Worm (Caenorhabditis elegans) whole organism, dauer: ENCODE data around the gene dcr-1.

Experiments
- unc-62 ChIP-seq: sonication (generic microtip); optimal IDR thresholded peaks from 2 replicates; lab custom pipeline; 2017; ENCODE audit warnings: missing biosample characterization, missing genetic modification reagents, missing genetic modification characterization

dcr-1 gene

DNA sequence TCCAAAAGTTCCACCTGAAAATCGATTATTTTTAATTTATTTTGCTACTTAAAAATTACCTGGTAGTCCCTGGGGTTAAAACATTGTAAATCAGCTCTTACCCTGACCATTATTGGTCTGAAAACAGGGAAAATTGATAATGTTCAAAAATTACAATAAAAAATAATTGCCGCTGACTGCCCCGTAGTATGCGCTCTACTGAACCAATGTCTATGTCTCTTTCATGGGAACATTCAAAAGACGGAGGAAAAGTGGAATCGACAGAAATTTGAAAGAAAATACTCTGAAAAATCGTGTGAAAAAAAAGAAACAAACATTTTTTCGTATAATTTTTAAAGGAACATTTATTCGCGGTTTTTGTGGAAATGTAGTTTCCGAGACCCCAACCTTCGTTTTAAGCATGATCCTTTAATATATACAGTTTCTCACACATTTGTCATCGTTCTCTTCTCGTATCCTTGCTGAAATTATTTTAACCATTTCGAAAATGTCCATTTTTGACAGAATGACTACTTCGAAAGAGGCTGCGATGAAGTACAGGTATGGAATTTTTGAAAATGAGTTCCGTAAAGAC is at the start of gene dcr-1, which contains the start of gene apc-2:
TSS of gene dcr-1 (minus strand) at position 117 of the 574 bp plus-strand sequence.
TSS of gene apc-2 (plus strand) at position 465 of the 574 bp plus-strand sequence.
- TF ChIP-seq unc-62 (GFP tag; lab: Kevin White, UChicago) = no peak

DNA sequence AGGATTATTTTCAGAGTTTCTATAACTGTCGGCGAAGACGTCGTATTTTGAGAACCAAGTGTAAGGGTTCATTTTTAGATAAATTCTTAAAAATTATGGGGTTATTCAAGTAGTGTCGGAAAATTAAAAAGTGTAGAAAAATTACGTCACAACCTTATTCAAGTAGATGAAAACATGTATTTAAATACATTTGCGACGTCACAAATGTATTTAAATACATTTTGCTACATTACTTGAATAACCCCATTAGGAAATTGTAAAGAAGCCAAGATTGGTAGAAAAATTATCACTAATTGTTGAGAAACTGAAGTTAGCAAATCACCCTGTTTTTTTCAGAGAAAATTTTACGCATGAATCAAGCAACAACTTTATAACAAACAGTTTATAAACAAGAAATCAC is 49.1 kb upstream of the dcr-1 start:
- no peak for TF ChIP-seq unc-62 (GFP tag; lab: Kevin White, UChicago)

DNA sequence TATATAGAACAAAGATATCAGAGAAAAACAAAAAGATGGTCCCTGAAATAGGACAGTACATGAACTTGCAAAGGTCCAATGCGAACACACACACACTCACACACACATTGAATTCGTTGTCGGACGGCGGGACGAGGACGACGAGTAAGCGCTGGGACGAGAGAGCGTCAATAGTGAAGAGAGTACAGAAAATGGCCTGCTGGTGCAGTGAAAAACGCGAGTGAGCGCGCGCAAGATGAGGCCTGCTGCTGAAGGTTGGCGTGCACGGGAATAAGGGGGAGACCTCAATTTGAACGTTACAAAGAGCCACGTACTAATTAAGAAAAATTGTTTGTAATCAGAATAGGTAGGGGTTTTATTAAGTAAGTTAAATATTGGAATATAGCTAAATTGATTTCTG is 46.9 kb upstream of the dcr-1 start:
- no peak for TF ChIP-seq unc-62 (GFP tag; lab: Kevin White, UChicago)

DNA sequence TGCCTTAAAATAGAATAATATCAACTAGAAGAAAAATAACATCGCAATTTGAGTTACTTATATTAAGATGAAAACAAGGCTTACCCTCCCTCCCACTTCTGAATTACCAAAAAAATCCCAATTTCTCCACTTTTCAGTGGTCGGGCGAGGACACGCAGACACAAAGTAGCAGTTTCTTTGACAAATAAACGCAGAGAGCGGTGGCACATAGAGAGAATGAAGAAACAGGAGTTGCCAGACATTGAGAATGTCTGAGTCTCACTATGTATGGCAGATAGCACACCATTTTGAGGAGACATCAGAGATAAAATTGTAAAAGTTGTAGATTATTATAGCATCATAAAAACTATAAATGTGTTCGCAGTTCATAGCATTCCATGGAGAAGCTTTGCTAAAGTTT is 45.2 kb upstream of the dcr-1 start:
- TF ChIP-seq unc-62 (GFP tag; lab: Kevin White, UChicago) = no peak

DNA sequence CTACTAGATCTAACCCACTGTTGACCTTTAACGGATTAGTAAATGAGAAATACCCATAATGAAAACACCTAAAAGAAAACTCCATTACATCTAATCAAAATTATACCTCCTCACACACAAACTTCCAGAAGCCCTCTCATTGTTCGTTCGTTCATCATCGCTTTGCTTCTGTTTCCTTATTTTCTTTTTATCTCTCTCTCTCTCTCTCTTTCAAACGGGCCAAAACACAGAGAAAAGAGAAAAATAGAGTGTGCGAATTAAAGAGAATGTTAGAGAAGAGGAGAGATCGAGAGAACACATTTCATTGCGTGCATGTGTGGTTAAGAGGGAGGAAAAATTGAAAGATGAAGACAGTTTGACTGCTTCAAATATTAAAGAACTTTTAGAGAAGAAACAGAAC is 44.2 kb upstream of the dcr-1 start:
- TF ChIP-seq unc-62 (GFP tag; lab: Kevin White, UChicago) = no peak

DNA sequence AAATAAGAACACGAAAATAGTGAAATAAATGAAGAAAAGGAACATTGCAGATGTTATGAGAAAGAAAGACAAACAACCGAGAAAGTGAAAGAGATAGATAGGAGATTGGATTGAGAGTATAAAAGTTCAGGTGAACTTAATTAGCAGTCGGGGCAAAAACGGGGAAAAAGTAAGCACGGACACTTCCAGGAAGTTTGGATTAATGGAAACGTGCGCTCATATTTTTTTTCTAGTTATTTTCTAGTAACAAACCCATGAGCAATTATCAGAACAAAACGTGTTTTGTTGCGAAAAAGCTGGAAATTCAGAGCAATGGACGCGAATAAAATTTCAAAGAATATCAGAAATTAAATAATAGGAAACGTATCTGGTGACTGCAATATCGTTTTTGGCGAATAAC is 41.8 kb upstream of the dcr-1 start:
- no peak for TF ChIP-seq unc-62 (GFP tag; lab: Kevin White, UChicago)

DNA sequence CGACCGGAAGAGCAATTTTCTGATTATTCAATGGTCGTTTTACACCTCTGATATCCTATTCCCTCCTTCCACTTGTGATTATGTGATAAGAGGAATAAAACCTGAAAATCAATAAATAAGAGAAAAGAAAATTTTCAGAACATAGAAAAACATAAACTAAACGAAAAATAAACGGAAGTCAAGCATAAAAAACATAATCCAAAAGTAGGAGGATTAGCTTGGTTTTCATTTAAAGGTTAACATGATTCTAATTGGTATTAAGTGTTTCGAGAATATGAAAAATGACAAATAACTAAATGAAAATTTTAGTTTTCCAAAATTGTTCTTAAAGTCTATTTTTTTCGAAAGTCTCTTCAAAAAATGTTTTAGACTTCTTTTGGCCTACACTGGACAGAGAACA is 41.1 kb upstream of the dcr-1 start, which contains the start of gene gei-8:
TSS of gene gei-8 (minus strand) at position 101 of the 400 bp plus-strand sequence.
- TF ChIP-seq unc-62 (GFP tag; lab: Kevin White, UChicago) = no peak

DNA sequence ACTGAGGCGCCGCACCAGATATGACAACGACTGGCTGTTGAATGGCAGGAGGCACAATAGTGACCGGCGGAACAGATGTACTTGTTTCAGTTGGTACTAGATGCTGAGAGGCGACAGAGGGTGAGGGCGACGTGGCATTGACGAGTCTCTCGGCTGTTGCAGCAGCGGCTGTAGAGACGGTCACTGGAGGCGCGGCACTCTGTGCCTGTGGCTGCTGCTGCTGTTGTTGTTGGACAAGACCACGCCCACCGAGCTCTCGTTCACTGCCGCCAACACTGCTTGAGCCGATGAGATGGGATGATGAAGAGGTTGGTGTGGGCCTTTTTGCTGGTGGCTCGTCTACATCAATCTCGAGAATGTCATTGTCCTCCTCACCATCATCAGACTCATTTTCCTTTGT is 37.1 kb upstream of the dcr-1 start:
- TF ChIP-seq unc-62 (GFP tag; lab: Kevin White, UChicago) = no peak

DNA sequence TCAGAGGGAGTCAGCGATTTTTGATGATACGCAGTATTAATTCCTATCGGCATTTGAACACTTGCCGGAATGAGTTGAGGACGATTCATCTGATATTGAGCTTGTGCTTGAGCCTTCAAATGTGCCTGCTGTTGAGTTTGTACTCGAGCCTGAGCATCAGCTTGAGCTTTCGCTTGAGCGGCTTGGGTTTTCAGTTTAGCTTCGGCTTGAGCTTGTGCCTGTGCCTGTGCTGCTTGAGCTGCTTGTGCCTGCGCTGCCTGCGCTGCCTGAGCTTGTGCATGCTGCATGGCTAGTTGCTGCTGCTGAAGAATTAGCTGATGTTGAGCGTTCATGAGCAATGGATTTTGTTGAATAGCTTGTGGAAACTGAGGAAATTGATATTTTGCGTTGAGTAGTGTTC is 35.8 kb upstream of the dcr-1 start:
- TF ChIP-seq unc-62 (GFP tag; lab: Kevin White, UChicago) = no peak

DNA sequence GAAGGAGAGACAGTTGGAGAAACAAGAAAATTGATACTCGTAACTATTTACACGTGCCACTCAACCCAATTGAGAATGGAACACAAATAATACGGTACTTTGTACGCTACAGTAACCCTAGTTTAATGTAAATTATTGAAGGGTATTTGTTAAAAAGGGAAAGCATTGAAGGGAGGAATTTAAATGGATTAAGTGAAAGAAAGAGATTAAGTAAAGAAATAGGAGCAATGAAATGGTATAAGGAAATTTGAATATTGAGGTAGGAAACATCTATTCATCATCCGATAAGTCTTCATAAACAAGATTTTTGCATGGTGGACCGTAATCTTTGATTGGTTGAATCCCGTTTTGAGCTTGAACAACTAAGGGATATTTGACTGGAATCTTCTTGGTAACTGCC is 31.3 kb upstream of the dcr-1 start:
- TF ChIP-seq unc-62 (GFP tag; lab: Kevin White, UChicago) = no peak

DNA sequence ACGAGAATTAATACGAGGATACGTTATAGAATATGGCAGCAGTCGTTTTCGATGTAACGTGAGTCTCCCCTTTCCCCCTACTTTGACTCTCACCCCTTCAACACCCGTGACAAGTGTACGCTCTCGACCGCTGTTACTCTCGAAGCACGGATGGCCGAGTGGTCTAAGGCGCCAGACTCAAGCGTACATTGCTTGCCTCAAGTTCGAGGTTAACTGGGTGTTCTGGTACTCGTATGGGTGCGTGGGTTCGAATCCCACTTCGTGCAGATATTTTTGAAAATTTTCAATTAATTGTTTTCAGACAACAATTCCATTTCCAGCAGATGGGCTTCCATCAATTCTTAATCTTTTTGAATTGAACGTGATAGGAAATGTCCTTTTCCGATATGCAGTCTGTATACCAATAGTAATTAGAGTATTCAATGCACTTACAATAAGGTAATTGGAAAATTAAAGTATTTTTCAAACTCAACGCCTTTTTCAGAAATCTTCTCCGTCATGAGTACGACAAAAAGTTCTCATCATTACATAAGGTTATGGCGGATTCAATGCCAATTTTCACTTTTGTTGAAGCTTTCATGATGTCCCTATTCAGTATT is 29.5 kb upstream of the dcr-1 start:
- no peak for TF ChIP-seq unc-62 (GFP tag; lab: Kevin White, UChicago)

DNA sequence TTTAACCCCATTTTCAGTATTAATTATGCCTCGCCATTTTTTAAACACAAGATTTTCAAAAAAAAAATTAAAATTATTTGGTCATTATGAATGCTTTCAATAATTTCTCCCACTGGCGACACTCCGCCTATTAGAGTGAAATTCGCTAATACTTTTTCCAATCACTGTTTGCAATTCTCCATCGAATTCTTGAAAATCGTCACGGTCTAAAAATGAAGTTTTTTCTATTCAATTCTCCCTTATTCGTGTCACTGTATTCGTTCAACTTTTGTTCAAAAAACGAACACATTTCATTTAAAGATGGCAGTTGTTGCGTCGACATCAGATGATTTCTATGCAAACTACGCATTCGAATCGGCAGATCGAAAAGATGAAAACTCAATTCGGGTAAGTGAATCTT is 28.4 kb upstream of the dcr-1 start, which contains the start of gene C14B9.3:
TSS of gene C14B9.3 (plus strand) at position 301 of the 400 bp plus-strand sequence.
- no peak for TF ChIP-seq unc-62 (GFP tag; lab: Kevin White, UChicago)

DNA sequence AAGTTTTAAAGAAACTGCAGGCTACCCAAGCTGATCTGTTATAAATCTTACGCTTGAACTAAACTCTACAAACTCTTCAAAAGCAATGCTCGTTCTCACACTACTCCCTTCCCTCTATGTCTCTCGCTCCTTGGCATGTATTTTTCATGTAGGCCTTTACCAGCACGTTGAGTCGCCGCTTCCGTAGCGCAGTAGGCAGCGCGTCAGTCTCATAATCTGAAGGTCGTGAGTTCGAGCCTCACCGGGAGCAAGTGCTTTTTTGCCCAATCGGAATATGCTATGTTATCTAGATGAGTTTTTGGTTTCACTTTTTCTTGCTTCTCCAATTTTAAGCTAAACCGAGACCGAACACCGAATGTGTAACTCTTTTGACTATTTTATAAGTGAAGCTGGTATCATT is 26.4 kb upstream of the dcr-1 start:
- TF ChIP-seq unc-62 (GFP tag; lab: Kevin White, UChicago) = no peak

DNA sequence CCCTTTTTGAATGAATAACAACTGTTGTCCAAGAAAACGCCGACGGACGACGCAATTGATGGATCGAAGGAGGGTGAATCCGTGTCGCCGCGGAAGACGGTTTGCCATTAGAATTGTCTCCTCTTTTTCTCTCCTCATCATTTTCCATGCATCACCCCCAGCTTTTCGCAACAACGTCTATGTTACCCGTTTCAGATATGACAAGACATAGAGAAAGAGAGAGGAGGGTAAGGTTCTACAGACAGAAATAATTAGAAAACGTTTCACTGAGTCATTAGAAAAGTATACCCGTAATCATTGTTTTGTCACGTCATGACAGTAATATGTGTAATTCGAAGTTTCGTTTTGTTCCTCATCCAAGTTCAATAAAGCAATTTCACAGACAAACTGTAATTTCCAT is 25.7 kb upstream of the dcr-1 start:
- no peak for TF ChIP-seq unc-62 (GFP tag; lab: Kevin White, UChicago)

DNA sequence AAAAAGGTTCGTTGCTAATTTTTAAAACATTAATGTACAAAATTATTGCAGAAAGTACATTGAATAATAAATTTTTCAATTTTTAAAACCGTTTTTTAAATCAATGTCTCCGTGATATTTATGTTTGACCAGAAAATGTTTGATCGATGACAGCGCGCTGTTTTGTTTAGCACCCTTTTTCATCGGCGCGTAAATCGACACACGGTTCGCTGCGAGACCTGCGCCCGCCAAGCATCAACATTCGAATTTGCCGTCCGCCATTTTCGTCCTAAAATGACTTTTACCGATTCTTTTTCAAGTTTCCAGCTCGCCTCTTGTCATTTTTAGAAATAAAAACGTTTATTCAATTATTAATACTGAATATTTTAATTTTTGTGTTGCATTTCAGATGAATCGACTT is 20.9 kb upstream of the dcr-1 start, which contains the start of gene plk-1:
TSS of gene plk-1 (plus strand) at position 389 of the 400 bp plus-strand sequence.
- no peak for TF ChIP-seq unc-62 (GFP tag; lab: Kevin White, UChicago)

DNA sequence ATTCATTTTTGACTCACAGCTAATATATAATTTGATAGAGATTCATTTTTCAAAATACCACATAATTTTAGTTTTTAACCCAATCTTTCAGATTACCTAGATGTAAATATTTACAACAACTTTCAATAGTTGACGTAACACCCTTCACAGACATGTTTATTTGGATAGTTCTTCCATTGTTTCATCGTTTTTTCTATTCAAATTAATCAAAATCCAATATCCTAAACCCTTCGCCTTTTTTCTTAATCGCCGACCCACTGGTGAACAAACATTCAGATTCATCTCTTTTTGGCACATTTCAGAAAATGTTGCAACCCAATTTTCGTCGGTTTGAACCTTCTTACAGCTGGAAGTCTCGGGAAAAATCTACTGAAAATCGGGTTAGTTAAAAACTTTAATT is 18.9 kb upstream of the dcr-1 start, which contains the start of gene K06H7.1:
TSS of gene K06H7.1 (plus strand) at position 301 of the 400 bp plus-strand sequence.
- TF ChIP-seq unc-62 (GFP tag; lab: Kevin White, UChicago) = no peak

DNA sequence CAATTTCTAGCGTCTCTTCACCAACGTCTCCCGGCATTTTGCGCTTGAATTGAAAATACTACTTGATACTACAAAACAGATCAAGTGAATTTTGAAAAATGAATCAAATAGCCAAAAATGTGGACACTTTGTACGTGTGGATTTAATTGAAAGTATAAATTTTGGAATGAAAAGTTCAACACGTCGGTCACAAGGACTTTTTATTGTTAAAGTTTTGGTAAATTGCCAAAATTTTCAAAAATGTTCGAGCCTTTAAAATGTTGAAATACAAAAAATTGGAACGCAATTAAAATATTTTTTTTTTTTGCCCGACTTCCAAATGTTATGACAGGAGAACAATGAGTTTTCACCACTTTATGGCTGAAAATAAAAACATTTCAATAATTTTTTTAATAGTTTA is 18.0 kb upstream of the dcr-1 start, which contains the start of gene K06H7.8:
TSS of gene K06H7.8 (minus strand) at position 101 of the 400 bp plus-strand sequence.
- no peak for TF ChIP-seq unc-62 (GFP tag; lab: Kevin White, UChicago)
